Worm (Caenorhabditis elegans): ENCODE measurements around the gene cpsf-2.
A peak's percentile ranks its signal among the peaks of the same experiment; 100 is the strongest.

Gene cpsf-2

ce11 chrV:7196498-7196966, 17.6 kb downstream of the cpsf-2 start, which contains the start of gene F09G2.2 (continued):
- TF ChIP-seq egl-27 (tag; optimal IDR thresholded peaks at IDR 0.05) (no peak), mep-1 (tag; optimal IDR thresholded peaks at IDR 0.05) (peak; percentile 95), aha-1 (tag; optimal IDR thresholded peaks at IDR 0.05) (no peak), lin-35 (GFP tag; optimal IDR thresholded peaks at IDR 0.05) (peak; percentile 96 to 97), jun-1 (tag; optimal IDR thresholded peaks at IDR 0.05) (peak; percentile 89), fkh-4 (tag; optimal IDR thresholded peaks at IDR 0.05; ENCODE audit: borderline replicate concordance) (no peak), alr-1 (tag; optimal IDR thresholded peaks at IDR 0.05; ENCODE audit: borderline replicate concordance) (no peak), nhr-12 (tag; optimal IDR thresholded peaks at IDR 0.05) (no peak), dpl-1 (GFP tag; optimal IDR thresholded peaks at IDR 0.05) (peak; percentile 92 to 93 (median 92)), ceh-82 (tag; optimal IDR thresholded peaks at IDR 0.05) (peak; percentile 92 to 94 (median 93)), nhr-71 (tag; optimal IDR thresholded peaks at IDR 0.05) (peak; percentile 95), sox-4 (tag; optimal IDR thresholded peaks at IDR 0.05) (no peak), nhr-237 (tag; optimal IDR thresholded peaks at IDR 0.05) (peak; percentile 79), sup-37 (GFP tag; optimal IDR thresholded peaks at IDR 0.05) (peak; percentile 30), irx-1 (tag; optimal IDR thresholded peaks at IDR 0.05) (peak; percentile 82), ztf-11 (tag; optimal IDR thresholded peaks at IDR 0.05) (peak in 1 of 2 experiments; percentile 75), xbp-1 (tag; optimal IDR thresholded peaks at IDR 0.05) (peak; percentile 94), elt-3 (tag; optimal IDR thresholded peaks at IDR 0.05) (peak in 4 of 6 experiments; percentile 14 to 93 (median 68)), nhr-11 (tag; optimal IDR thresholded peaks at IDR 0.05) (peak; percentile 10), C04F5.9 (tag; optimal IDR thresholded peaks at IDR 0.05) (peak; percentile 22), fkh-10 (GFP tag; optimal IDR thresholded peaks at IDR 0.05) (peak; percentile 44), mef-2 (tag; optimal IDR thresholded peaks at IDR 0.05) (peak; percentile 62), nhr-76 (tag; optimal IDR thresholded peaks at IDR 0.05) (no peak), Y116A8C.19 (tag; optimal IDR thresholded peaks at IDR 0.05; ENCODE audit: borderline replicate concordance) (no peak), hpl-2 (GFP tag; optimal IDR thresholded peaks at IDR 0.05) (peak; percentile 52), ceh-63 (GFP tag; optimal IDR thresholded peaks at IDR 0.05) (no peak), lir-3 (tag; optimal IDR thresholded peaks at IDR 0.05; ENCODE audit: poor library complexity) (peak; percentile 29), lin-15B (tag; optimal IDR thresholded peaks at IDR 0.05) (peak; percentile 93), nhr-20 (tag; optimal IDR thresholded peaks at IDR 0.05) (peak; percentile 94), ztf-4 (tag; optimal IDR thresholded peaks at IDR 0.05) (peak; percentile 69), mab-9 (GFP tag; IDR thresholded peaks at IDR 0.05) (peak; percentile 60), lin-14 (GFP tag; optimal IDR thresholded peaks at IDR 0.05) (peak; percentile 91), nhr-85 (tag) (peak; percentile 96), pqm-1 (tag; optimal IDR thresholded peaks at IDR 0.05) (no peak), nhr-19 (GFP tag; conservative IDR thresholded peaks at IDR 0.05) (peak; percentile 94), nhr-90 (tag; optimal IDR thresholded peaks at IDR 0.05; ENCODE audit: poor library complexity) (peak; percentile 92), sptf-1 (tag; optimal IDR thresholded peaks at IDR 0.05) (no peak), egl-13 (tag; optimal IDR thresholded peaks at IDR 0.05) (peak; percentile 74), nhr-28 (tag; optimal IDR thresholded peaks at IDR 0.05) (no peak), ceh-90 (tag; optimal IDR thresholded peaks at IDR 0.05) (no peak), fos-1 (tag; optimal IDR thresholded peaks at IDR 0.05) (peak; percentile 83), tlp-1 (tag; optimal IDR thresholded peaks at IDR 0.05) (no peak), aly-2 (tag; optimal IDR thresholded peaks at IDR 0.05) (peak; percentile 46)

ce11 chrV:7197036-7197435, 18.1 kb downstream of the cpsf-2 start:
- TF ChIP-seq nhr-19 (GFP tag; conservative IDR thresholded peaks at IDR 0.05) (no peak), sptf-1 (tag; optimal IDR thresholded peaks at IDR 0.05) (no peak), xbp-1 (tag; optimal IDR thresholded peaks at IDR 0.05) (no peak), ceh-82 (tag; optimal IDR thresholded peaks at IDR 0.05) (no peak), lin-14 (GFP tag; optimal IDR thresholded peaks at IDR 0.05) (no peak), C16A3.4 (tag; optimal IDR thresholded peaks at IDR 0.05) (no peak), lir-3 (tag; optimal IDR thresholded peaks at IDR 0.05; ENCODE audit: poor library complexity) (no peak), lin-15B (tag; optimal IDR thresholded peaks at IDR 0.05) (no peak), hlh-17 (GFP tag; optimal IDR thresholded peaks at IDR 0.05; ENCODE audit: borderline replicate concordance) (no peak), irx-1 (tag; optimal IDR thresholded peaks at IDR 0.05) (no peak), skn-1 (tag; optimal IDR thresholded peaks at IDR 0.05) (no peak), tbx-2 (tag; optimal IDR thresholded peaks at IDR 0.05) (no peak), nhr-84 (tag; optimal IDR thresholded peaks at IDR 0.05) (no peak), vab-15 (tag; optimal IDR thresholded peaks at IDR 0.05) (no peak), C04F5.9 (tag; optimal IDR thresholded peaks at IDR 0.05) (no peak), Y116A8C.19 (tag; optimal IDR thresholded peaks at IDR 0.05; ENCODE audit: borderline replicate concordance) (no peak), elt-3 (tag; optimal IDR thresholded peaks at IDR 0.05) (no peak), mef-2 (tag; optimal IDR thresholded peaks at IDR 0.05) (no peak), pqm-1 (tag; optimal IDR thresholded peaks at IDR 0.05) (no peak), rnt-1 (tag; optimal IDR thresholded peaks at IDR 0.05) (no peak)
